Worm (Caenorhabditis elegans) whole organism, L1 larva: ENCODE measurements around the gene gst-1.

Source experiments
- Y116A8C.19 ChIP-seq: sonication (generic microtip); optimal IDR thresholded peaks from 2 replicates; lab custom pipeline; 2016; ENCODE audit warnings: missing compliant biosample characterization, missing genetic modification characterization, borderline replicate concordance
- aha-1 ChIP-seq: fragments of 150-350 bp; optimal IDR thresholded peaks from 2 replicates; lab custom pipeline; 2014; ENCODE audit warnings: missing biosample characterization, missing genetic modification characterization
- ama-1 ChIP-seq: fragments of 150-350 bp; optimal IDR thresholded peaks from 2 replicates; lab custom pipeline; 2014
- blmp-1 ChIP-seq: fragments of 150-350 bp; optimal IDR thresholded peaks from 2 replicates; lab custom pipeline; 2014; ENCODE audit warnings: missing biosample characterization, missing genetic modification characterization
- ceh-88 ChIP-seq: fragments of 200-800 bp; sonication (Bioruptor generic); IDR thresholded peaks from 2 replicates; pipeline ENCODE4 v1.3.6; 2022; ENCODE audit warnings: missing genetic modification characterization, missing compliant biosample characterization
- ceh-90 ChIP-seq: sonication (generic microtip); optimal IDR thresholded peaks from 2 replicates; lab custom pipeline; 2016; ENCODE audit warnings: missing genetic modification characterization, missing compliant biosample characterization
- efl-1 ChIP-seq, 4 experiments: fragments of 150-350 bp; optimal IDR thresholded peaks in 3 of 4; peaks in 1 of 4; 1 replicate in 1 of 4; 2 replicates in 3 of 4; lab custom pipeline; 2014; ENCODE audit warnings: missing biosample characterization in 2 of 4, missing genetic modification characterization in 2 of 4, missing genetic modification reagents in 2 of 4
- egl-13 ChIP-seq: sonication (generic microtip); optimal IDR thresholded peaks from 2 replicates; lab custom pipeline; 2016; ENCODE audit warnings: missing genotype, missing genetic modification reagents, missing genetic modification characterization, missing compliant biosample characterization
- elt-2 ChIP-seq: sonication (generic microtip); optimal IDR thresholded peaks from 2 replicates; lab custom pipeline; 2016; ENCODE audit warnings: missing genetic modification characterization, mild to moderate bottlenecking, inconsistent platforms, missing compliant biosample characterization, missing genetic modification reagents
- elt-3 ChIP-seq, 6 experiments: fragments of 150-350 bp in 1 of 6; sonication (generic microtip); optimal IDR thresholded peaks; 2 replicates each; lab custom pipeline; 2017 to 2018; ENCODE audit warnings: missing biosample characterization in 6 of 6, missing genetic modification characterization in 6 of 6, inconsistent platforms in 1 of 6
- fkh-10 ChIP-seq: sonication (generic microtip); optimal IDR thresholded peaks from 2 replicates; lab custom pipeline; 2017; ENCODE audit warnings: missing biosample characterization, missing genetic modification reagents, missing genetic modification characterization
- fkh-8 ChIP-seq: sonication (generic microtip); optimal IDR thresholded peaks from 2 replicates; lab custom pipeline; 2016; ENCODE audit warnings: mild to moderate bottlenecking, missing genetic modification characterization, missing compliant biosample characterization
- fos-1 ChIP-seq: fragments of 150-350 bp; optimal IDR thresholded peaks from 2 replicates; lab custom pipeline; 2014; ENCODE audit warnings: missing biosample characterization, missing genetic modification characterization
- grh-1 ChIP-seq: fragments of 200-800 bp; sonication (Bioruptor generic); IDR thresholded peaks from 2 replicates; pipeline ENCODE4 v1.3.6; 2022; ENCODE audit warnings: missing genetic modification reagents, missing genetic modification characterization, missing compliant biosample characterization
- hlh-17 ChIP-seq: fragments of 200-800 bp; sonication (Bioruptor generic); optimal IDR thresholded peaks from 2 replicates; lab custom pipeline; 2018; ENCODE audit warnings: missing genetic modification characterization, mild to moderate bottlenecking, missing compliant biosample characterization, moderate library complexity, borderline replicate concordance
- hlh-4 ChIP-seq: sonication (generic microtip); optimal IDR thresholded peaks from 2 replicates; lab custom pipeline; 2016; ENCODE audit warnings: mild to moderate bottlenecking, missing genetic modification characterization, missing compliant biosample characterization
- irx-1 ChIP-seq: sonication (generic microtip); optimal IDR thresholded peaks from 2 replicates; lab custom pipeline; 2016; ENCODE audit warnings: missing genetic modification characterization, missing compliant biosample characterization
- isw-1 ChIP-seq: fragments of 200-800 bp; sonication (Bioruptor generic); IDR thresholded peaks from 2 replicates; pipeline ENCODE4 v1.3.6; 2022; ENCODE audit warnings: missing genetic modification characterization, missing compliant biosample characterization
- lin-13 ChIP-seq: fragments of 150-350 bp; optimal IDR thresholded peaks from 2 replicates; lab custom pipeline; 2014; ENCODE audit warnings: missing biosample characterization, missing genetic modification reagents, missing genetic modification characterization
- lin-14 ChIP-seq: fragments of 200-800 bp; sonication (Bioruptor generic); optimal IDR thresholded peaks from 2 replicates; lab custom pipeline; 2018; ENCODE audit warnings: mild to moderate bottlenecking, missing genetic modification characterization, moderate library complexity, missing compliant biosample characterization
- lin-15B ChIP-seq: fragments of 150-350 bp; sonication (generic microtip); optimal IDR thresholded peaks from 3 replicates; lab custom pipeline; 2014; ENCODE audit warnings: missing biosample characterization, missing genetic modification characterization
- lin-35 ChIP-seq, 2 experiments: fragments of 150-350 bp; optimal IDR thresholded peaks; 2 replicates each; lab custom pipeline; 2014; ENCODE audit warnings: missing biosample characterization in 2 of 2, missing genetic modification characterization in 2 of 2, missing genetic modification reagents in 2 of 2
- lin-39 ChIP-seq: fragments of 150-350 bp; optimal IDR thresholded peaks from 2 replicates; lab custom pipeline; 2014; ENCODE audit warnings: missing biosample characterization, missing genetic modification reagents, missing genetic modification characterization
- lir-3 ChIP-seq: sonication (generic microtip); optimal IDR thresholded peaks from 2 replicates; lab custom pipeline; 2016; ENCODE audit warnings: mild to moderate bottlenecking, missing genetic modification characterization, moderate library complexity, missing compliant biosample characterization; ENCODE audit not compliant: poor library complexity
- mab-9 ChIP-seq: fragments of 200-800 bp; sonication (Bioruptor generic); IDR thresholded peaks from 2 replicates; pipeline ENCODE4 v1.3.6; 2022; ENCODE audit warnings: missing genetic modification reagents, missing genetic modification characterization, missing compliant biosample characterization
- mdl-1 ChIP-seq, 2 experiments: fragments of 150-350 bp; optimal IDR thresholded peaks; 2 replicates each; lab custom pipeline; 2014 to 2017; ENCODE audit warnings: missing biosample characterization in 2 of 2, missing genetic modification characterization in 2 of 2, inconsistent platforms in 1 of 2
- nhr-11 ChIP-seq: fragments of 150-350 bp; optimal IDR thresholded peaks from 2 replicates; lab custom pipeline; 2014; ENCODE audit warnings: missing biosample characterization, missing genetic modification characterization
- nhr-12 ChIP-seq: sonication (generic microtip); optimal IDR thresholded peaks from 2 replicates; lab custom pipeline; 2017; ENCODE audit warnings: missing biosample characterization, missing genetic modification characterization
- nhr-19 ChIP-seq: fragments of 200-800 bp; sonication (Bioruptor generic); conservative IDR thresholded peaks from 2 replicates; pipeline ENCODE4 v1.3.6; 2022; ENCODE audit warnings: missing genetic modification characterization, missing compliant biosample characterization
- nhr-20 ChIP-seq: sonication (generic microtip); optimal IDR thresholded peaks from 2 replicates; lab custom pipeline; 2016; ENCODE audit warnings: mild to moderate bottlenecking, missing genetic modification characterization, missing compliant biosample characterization
- nhr-237 ChIP-seq: fragments of 150-350 bp; optimal IDR thresholded peaks from 2 replicates; lab custom pipeline; 2014; ENCODE audit warnings: missing biosample characterization, missing genetic modification characterization
- nhr-28 ChIP-seq: fragments of 150-350 bp; optimal IDR thresholded peaks from 2 replicates; lab custom pipeline; 2014; ENCODE audit warnings: missing biosample characterization, missing genetic modification characterization
- nhr-47 ChIP-seq: sonication (generic microtip); optimal IDR thresholded peaks from 2 replicates; lab custom pipeline; 2016; ENCODE audit warnings: mild to moderate bottlenecking, missing genetic modification characterization, moderate library complexity, missing compliant biosample characterization
- nhr-76 ChIP-seq: sonication (generic microtip); optimal IDR thresholded peaks from 2 replicates; lab custom pipeline; 2017; ENCODE audit warnings: missing biosample characterization, missing genetic modification characterization
- nhr-77 ChIP-seq: fragments of 150-350 bp; optimal IDR thresholded peaks from 2 replicates; lab custom pipeline; 2014; ENCODE audit warnings: missing biosample characterization, missing genetic modification characterization
- nhr-84 ChIP-seq: sonication (generic microtip); optimal IDR thresholded peaks from 2 replicates; lab custom pipeline; 2017; ENCODE audit warnings: missing biosample characterization, missing genetic modification characterization
- nhr-90 ChIP-seq: sonication (generic microtip); optimal IDR thresholded peaks from 2 replicates; lab custom pipeline; 2016; ENCODE audit warnings: mild to moderate bottlenecking, missing genetic modification characterization, missing compliant biosample characterization; ENCODE audit not compliant: poor library complexity
- pag-3 ChIP-seq: sonication (generic microtip); optimal IDR thresholded peaks from 2 replicates; lab custom pipeline; 2017; ENCODE audit warnings: missing genetic modification characterization, mild to moderate bottlenecking, missing compliant biosample characterization, antibody characterized with exemption, borderline replicate concordance; ENCODE audit not compliant: insufficient read depth
- pqm-1 ChIP-seq: sonication (generic microtip); optimal IDR thresholded peaks from 3 replicates; lab custom pipeline; 2017; ENCODE audit warnings: missing biosample characterization, missing genetic modification characterization
- rnt-1 ChIP-seq: sonication (generic microtip); optimal IDR thresholded peaks from 2 replicates; lab custom pipeline; 2016; ENCODE audit warnings: mild to moderate bottlenecking, missing genetic modification characterization, moderate library complexity, missing compliant biosample characterization
- skn-1 ChIP-seq: fragments of 150-350 bp; optimal IDR thresholded peaks from 2 replicates; lab custom pipeline; 2014; ENCODE audit warnings: missing biosample characterization, missing genetic modification characterization
- snpc-4 ChIP-seq: fragments of 150-350 bp; optimal IDR thresholded peaks from 2 replicates; lab custom pipeline; 2014; ENCODE audit warnings: missing biosample characterization, missing genetic modification characterization
- snu-23 ChIP-seq: sonication (generic microtip); optimal IDR thresholded peaks from 2 replicates; lab custom pipeline; 2016; ENCODE audit warnings: missing genetic modification characterization, missing compliant biosample characterization
- sptf-1 ChIP-seq: fragments of 150-350 bp; optimal IDR thresholded peaks from 2 replicates; lab custom pipeline; 2014; ENCODE audit warnings: missing biosample characterization, missing genetic modification characterization
- swsn-7 ChIP-seq: sonication (generic microtip); optimal IDR thresholded peaks from 2 replicates; lab custom pipeline; 2016; ENCODE audit warnings: missing genetic modification characterization, missing compliant biosample characterization
- tbx-2 ChIP-seq: sonication (generic microtip); optimal IDR thresholded peaks from 2 replicates; lab custom pipeline; 2016; ENCODE audit warnings: missing genetic modification characterization, missing compliant biosample characterization
- unc-62 ChIP-seq: fragments of 150-350 bp; optimal IDR thresholded peaks from 2 replicates; lab custom pipeline; 2014; ENCODE audit warnings: missing biosample characterization, missing genetic modification reagents, missing genetic modification characterization
- unc-98 ChIP-seq: fragments of 200-800 bp; sonication (Bioruptor generic); IDR thresholded peaks from 2 replicates; pipeline ENCODE4 v1.3.6; 2022; ENCODE audit warnings: missing genetic modification characterization, missing compliant biosample characterization
- zag-1 ChIP-seq: fragments of 150-350 bp; optimal IDR thresholded peaks from 2 replicates; lab custom pipeline; 2014; ENCODE audit warnings: missing biosample characterization, missing genetic modification characterization
- zip-4 ChIP-seq: fragments of 200-800 bp; sonication (Bioruptor generic); optimal IDR thresholded peaks from 2 replicates; lab custom pipeline; 2018; ENCODE audit warnings: mild to moderate bottlenecking, missing genetic modification characterization, moderate library complexity, missing compliant biosample characterization
- ztf-11 ChIP-seq, 2 experiments: sonication (generic microtip); optimal IDR thresholded peaks; 2 replicates each; lab custom pipeline; 2016 to 2017; ENCODE audit warnings: missing genetic modification characterization in 2 of 2, missing biosample characterization in 1 of 2, missing compliant biosample characterization in 1 of 2
- ztf-4 ChIP-seq: fragments of 150-350 bp; optimal IDR thresholded peaks from 2 replicates; lab custom pipeline; 2014; ENCODE audit warnings: missing biosample characterization, missing genetic modification characterization

Gene gst-1

ce11 chrIII:9058959-9059534 lies at the start of gene gst-1:
Gene gst-1, plus strand, starts transcription at chrIII:9059331.
- TF ChIP-seq lin-13 (GFP tag; lab: Kevin White, UChicago) = no peak
- peak; percentile 67 for TF ChIP-seq nhr-20 (tag; lab: Kevin White, UChicago)
- no peak for TF ChIP-seq zag-1 (tag; lab: Kevin White, UChicago)
- TF ChIP-seq nhr-47 (tag; lab: Kevin White, UChicago) = no peak
- peak; percentile 46 for TF ChIP-seq elt-2 (tag; lab: Kevin White, UChicago)
- TF ChIP-seq ceh-90 (tag; lab: Kevin White, UChicago) = no peak
- TF ChIP-seq mdl-1 (tag; optimal IDR thresholded peaks at IDR 0.05; lab: Kevin White, UChicago) = peak in 1 of 2 experiments; percentile 22
- no peak for TF ChIP-seq nhr-19 (GFP tag; lab: Robert Waterston, UW)
- no peak for TF ChIP-seq nhr-12
- no peak for TF ChIP-seq pqm-1 (tag; lab: Kevin White, UChicago)
- TF ChIP-seq nhr-84 (tag; lab: Kevin White, UChicago) = no peak
- no peak for TF ChIP-seq unc-98 (GFP tag; lab: Robert Waterston, UW)
- TF ChIP-seq unc-62 = no peak
- no peak for TF ChIP-seq tbx-2 (tag; lab: Kevin White, UChicago)
- no peak for TF ChIP-seq ama-1 (lab: Kevin White, UChicago)
- peak in 1 of 2 experiments; percentile 33 for TF ChIP-seq lin-35 (GFP tag; optimal IDR thresholded peaks at IDR 0.05; lab: Kevin White, UChicago)
- TF ChIP-seq efl-1 (optimal IDR thresholded peaks at IDR 0.05; lab: Kevin White, UChicago) = peak in 1 of 2 experiments; percentile 10
- TF ChIP-seq efl-1 (GFP tag; optimal IDR thresholded peaks at IDR 0.05 in 1 of 2; lab: Kevin White, UChicago) = peak in 1 of 2 experiments; percentile 56
- no peak for TF ChIP-seq lin-39 (tag; lab: Kevin White, UChicago)
- peak; percentile 97 for TF ChIP-seq skn-1 (tag; lab: Kevin White, UChicago)
- TF ChIP-seq pag-3 = no peak
- TF ChIP-seq lir-3 (tag; lab: Kevin White, UChicago) = no peak
- no peak for TF ChIP-seq zip-4 (GFP tag; lab: Kevin White, UChicago)
- no peak for TF ChIP-seq ceh-88 (GFP tag; lab: Robert Waterston, UW)
- no peak for TF ChIP-seq egl-13 (tag; lab: Kevin White, UChicago)
- TF ChIP-seq nhr-90 (tag; lab: Kevin White, UChicago) = no peak
- TF ChIP-seq rnt-1 (tag; lab: Kevin White, UChicago) = peak; percentile 0
- no peak for TF ChIP-seq ztf-11 (tag; optimal IDR thresholded peaks at IDR 0.05; lab: Kevin White, UChicago)
- no peak for TF ChIP-seq lin-15B
- no peak for TF ChIP-seq snpc-4 (tag; lab: Kevin White, UChicago)
- TF ChIP-seq mab-9 (GFP tag; lab: Robert Waterston, UW) = no peak
- no peak for TF ChIP-seq Y116A8C.19 (tag; lab: Kevin White, UChicago)
- TF ChIP-seq hlh-17 = no peak
- TF ChIP-seq grh-1 = no peak
- no peak for TF ChIP-seq aha-1 (tag; lab: Kevin White, UChicago)
- TF ChIP-seq swsn-7 (tag; lab: Kevin White, UChicago) = peak; percentile 10
- peak; percentile 31 for TF ChIP-seq lin-14 (GFP tag; lab: Kevin White, UChicago)
- no peak for TF ChIP-seq fkh-10 (GFP tag; lab: Kevin White, UChicago)
- TF ChIP-seq nhr-11 (tag; lab: Kevin White, UChicago) = no peak
- no peak for TF ChIP-seq elt-3 (tag; optimal IDR thresholded peaks at IDR 0.05; lab: Kevin White, UChicago)
- no peak for TF ChIP-seq fos-1
- TF ChIP-seq fkh-8 (tag; lab: Kevin White, UChicago) = no peak
- no peak for TF ChIP-seq ztf-4 (tag; lab: Kevin White, UChicago)
- no peak for TF ChIP-seq isw-1
- no peak for TF ChIP-seq nhr-28
- peak; percentile 28 for TF ChIP-seq snu-23 (GFP tag; lab: Kevin White, UChicago)
- TF ChIP-seq blmp-1 (tag; lab: Kevin White, UChicago) = no peak
- no peak for TF ChIP-seq nhr-77 (tag; lab: Kevin White, UChicago)
- no peak for TF ChIP-seq irx-1
- TF ChIP-seq hlh-4 (tag; lab: Kevin White, UChicago) = no peak
- no peak for TF ChIP-seq nhr-237
- no peak for TF ChIP-seq sptf-1 (tag; lab: Kevin White, UChicago)
- no peak for TF ChIP-seq nhr-76 (tag; lab: Kevin White, UChicago)
